Fruit fly (Drosophila melanogaster) whole organism, adult: ENCODE data around the gene Ance-2.

Source experiments
- CG11617 ChIP-seq: fragments of 200-800 bp; sonication (Bioruptor generic); optimal IDR thresholded peaks from 2 replicates; lab custom pipeline; 2017; ENCODE audit warnings: mild to moderate bottlenecking, missing biosample characterization, missing genetic modification reagents, missing genetic modification characterization
- CG12768 ChIP-seq: fragments of 200-800 bp; sonication (Bioruptor generic); optimal IDR thresholded peaks from 2 replicates; lab custom pipeline; 2017; ENCODE audit warnings: missing biosample characterization, missing genetic modification characterization, mild to moderate bottlenecking, moderate library complexity, missing genetic modification reagents
- CG14711 ChIP-seq: fragments of 200-800 bp; sonication (Bioruptor generic); optimal IDR thresholded peaks from 2 replicates; lab custom pipeline; 2018; ENCODE audit warnings: missing biosample characterization, mild to moderate bottlenecking, missing genetic modification characterization, moderate library complexity
- CG1620 ChIP-seq: fragments of 200-800 bp; sonication (Bioruptor generic); optimal IDR thresholded peaks from 2 replicates; lab custom pipeline; 2016; ENCODE audit warnings: missing biosample characterization, missing genetic modification characterization
- CG33017 ChIP-seq: fragments of 200-800 bp; sonication (Bioruptor generic); optimal IDR thresholded peaks from 2 replicates; lab custom pipeline; 2018; ENCODE audit warnings: missing biosample characterization, mild to moderate bottlenecking, missing genetic modification characterization, moderate library complexity
- CG5204 ChIP-seq: fragments of 200-800 bp; sonication (Bioruptor generic); optimal IDR thresholded peaks from 2 replicates; lab custom pipeline; 2016; ENCODE audit warnings: missing biosample characterization, missing genetic modification characterization
- CG7045 ChIP-seq: fragments of 200-800 bp; sonication (Bioruptor generic); optimal IDR thresholded peaks from 2 replicates; lab custom pipeline; 2017; ENCODE audit warnings: missing biosample characterization, mild to moderate bottlenecking, missing genetic modification characterization
- CG7101 ChIP-seq: fragments of 200-800 bp; sonication (Bioruptor generic); optimal IDR thresholded peaks from 2 replicates; lab custom pipeline; 2018; ENCODE audit warnings: missing biosample characterization, mild to moderate bottlenecking, missing genetic modification characterization, moderate library complexity
- Clk ChIP-seq: fragments of 200-800 bp; sonication (Bioruptor generic); optimal IDR thresholded peaks from 2 replicates; lab custom pipeline; 2017; ENCODE audit warnings: missing biosample characterization, missing genetic modification characterization
- Crg-1 ChIP-seq: fragments of 200-800 bp; sonication (Bioruptor generic); optimal IDR thresholded peaks from 2 replicates; lab custom pipeline; 2016; ENCODE audit warnings: missing biosample characterization, missing genetic modification characterization
- Hr96 ChIP-seq: fragments of 200-800 bp; sonication (Bioruptor generic); optimal IDR thresholded peaks from 2 replicates; lab custom pipeline; 2016; ENCODE audit warnings: missing biosample characterization, missing genetic modification characterization
- Mnt ChIP-seq: fragments of 200-800 bp; sonication (Bioruptor generic); optimal IDR thresholded peaks from 2 replicates; lab custom pipeline; 2016; ENCODE audit warnings: missing biosample characterization, mild to moderate bottlenecking, missing genetic modification characterization
- bab1 ChIP-seq: fragments of 200-800 bp; sonication (Bioruptor generic); optimal IDR thresholded peaks from 3 replicates; lab custom pipeline; 2019; ENCODE audit warnings: missing biosample characterization, mild to moderate bottlenecking, missing genetic modification characterization, moderate library complexity
- cic ChIP-seq: fragments of 200-800 bp; sonication (Bioruptor generic); optimal IDR thresholded peaks from 2 replicates; lab custom pipeline; 2017; ENCODE audit warnings: missing biosample characterization, mild to moderate bottlenecking, missing genetic modification characterization, moderate library complexity
- cnc ChIP-seq, 2 experiments: fragments of >200 bp; optimal IDR thresholded peaks; 2 replicates each; lab custom pipeline; 2017
- kay ChIP-seq: fragments of 200-800 bp; sonication (Bioruptor generic); peaks from one replicate; lab custom pipeline; 2016; ENCODE audit warnings: missing biosample characterization, missing genetic modification characterization, borderline replicate concordance
- ovo ChIP-seq: fragments of 200-800 bp; sonication (Bioruptor generic); optimal IDR thresholded peaks from 2 replicates; lab custom pipeline; 2016; ENCODE audit warnings: missing biosample characterization, missing genetic modification characterization
- pad ChIP-seq: fragments of 200-800 bp; sonication (Bioruptor generic); optimal IDR thresholded peaks from 3 replicates; lab custom pipeline; 2017; ENCODE audit warnings: missing biosample characterization, missing genetic modification characterization, mild to moderate bottlenecking, moderate library complexity, missing genetic modification reagents
- tj ChIP-seq: fragments of 200-800 bp; sonication (Bioruptor generic); optimal IDR thresholded peaks from 3 replicates; lab custom pipeline; 2017; ENCODE audit warnings: missing biosample characterization, mild to moderate bottlenecking, missing genetic modification characterization, moderate library complexity
- toe ChIP-seq: fragments of 200-800 bp; sonication (Bioruptor generic); optimal IDR thresholded peaks from 2 replicates; lab custom pipeline; 2016; ENCODE audit warnings: missing biosample characterization, missing genetic modification characterization

Gene Ance-2

DNA sequence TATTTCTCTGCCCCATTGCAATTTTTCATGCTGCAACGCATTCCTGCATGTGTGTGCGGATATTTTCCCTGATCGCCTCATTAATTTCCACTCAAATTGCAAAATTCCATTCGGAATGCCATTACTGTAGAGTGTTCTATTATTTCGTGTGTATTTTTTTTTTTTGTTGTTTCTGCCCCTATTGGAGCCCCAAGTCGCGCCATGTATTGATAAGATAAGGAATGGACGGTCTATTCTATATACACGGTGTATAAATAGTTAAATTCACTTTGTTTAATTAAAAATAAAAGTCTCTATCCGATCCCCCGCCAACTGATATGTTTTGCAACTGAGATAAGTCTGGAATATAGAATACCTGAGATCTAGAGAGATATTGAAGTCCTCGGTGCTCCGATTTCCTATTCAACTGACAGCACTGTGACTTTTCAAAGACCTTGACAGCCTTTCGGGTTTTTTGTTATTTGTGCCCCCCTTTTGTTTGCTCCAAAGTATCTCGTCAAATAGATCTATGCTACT lies 27.7 kb upstream of the Ance-2 start:
- TF ChIP-seq CG11617 (GFP tag; lab: Kevin White, UChicago): no peak
- TF ChIP-seq CG12768 (GFP tag; lab: Kevin White, UChicago): no peak
- peak; percentile 30 for TF ChIP-seq cic (GFP tag; lab: Kevin White, UChicago)

DNA sequence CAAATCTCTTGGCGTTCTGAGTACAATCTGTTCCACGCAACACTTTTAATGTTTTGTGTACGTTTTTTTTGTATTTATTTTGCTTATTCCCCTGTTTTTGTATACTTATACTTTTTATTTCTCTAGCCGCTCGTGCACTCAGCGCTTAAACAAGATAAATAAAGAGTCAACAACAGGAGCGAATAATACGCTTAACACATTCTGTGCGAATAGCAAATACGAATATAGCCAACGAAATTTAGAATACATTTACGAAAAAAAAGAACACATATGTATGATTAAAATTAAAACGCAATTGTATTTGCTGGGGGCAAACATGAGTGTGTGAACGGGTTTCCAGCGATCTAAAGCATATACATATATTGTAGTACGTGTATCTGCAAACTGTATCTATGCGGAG lies 27.2 kb upstream of the Ance-2 start:
- no peak for TF ChIP-seq Hr96
- TF ChIP-seq CG7045 (GFP tag; lab: Kevin White, UChicago): peak; percentile 30
- TF ChIP-seq cnc (optimal IDR thresholded peaks at IDR 0.05; lab: Kevin White, UChicago): no peak

DNA sequence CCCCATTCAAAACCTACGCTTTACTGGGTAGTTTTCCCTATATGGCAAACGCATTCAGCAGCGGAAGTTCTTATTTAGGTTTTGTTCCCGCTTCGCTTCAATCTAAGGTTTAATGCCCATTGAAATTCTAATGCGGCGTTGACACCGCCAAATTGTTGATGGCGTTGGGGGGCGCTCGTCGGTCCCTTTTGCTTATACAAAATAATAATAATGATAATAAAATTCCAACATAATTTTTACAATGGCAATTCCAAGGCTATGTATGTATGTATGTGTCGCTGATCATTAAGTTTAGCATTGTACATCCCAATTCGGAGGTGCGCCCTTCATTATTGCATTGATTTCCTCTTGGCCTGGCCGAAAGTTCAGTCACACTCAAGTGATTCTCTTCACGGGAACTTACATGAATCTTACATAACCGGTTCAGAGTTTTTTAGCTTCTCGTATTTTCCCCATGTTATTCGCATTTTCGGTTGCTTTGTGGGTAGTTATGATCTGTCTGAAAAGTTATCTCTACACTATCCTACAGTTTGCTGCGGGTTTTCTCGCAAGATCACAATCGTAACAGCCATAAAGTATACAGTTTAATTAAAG lies 25.0 kb upstream of the Ance-2 start:
- no peak for TF ChIP-seq CG7045 (GFP tag; lab: Kevin White, UChicago)
- TF ChIP-seq CG5204 (GFP tag; lab: Kevin White, UChicago): no peak
- TF ChIP-seq CG14711: no peak
- no peak for TF ChIP-seq cic (GFP tag; lab: Kevin White, UChicago)
- TF ChIP-seq CG7101: no peak
- TF ChIP-seq bab1: no peak
- TF ChIP-seq Crg-1 (GFP tag; lab: Kevin White, UChicago): no peak
- TF ChIP-seq Hr96: no peak
- TF ChIP-seq Mnt (GFP tag; lab: Kevin White, UChicago): no peak
- no peak for TF ChIP-seq ovo (GFP tag; lab: Kevin White, UChicago)
- no peak for TF ChIP-seq CG12768 (GFP tag; lab: Kevin White, UChicago)
- no peak for TF ChIP-seq CG1620 (GFP tag; lab: Kevin White, UChicago)
- TF ChIP-seq tj (GFP tag; lab: Kevin White, UChicago): no peak
- TF ChIP-seq kay (GFP tag; lab: Kevin White, UChicago): no peak
- no peak for TF ChIP-seq CG33017 (tag; lab: Kevin White, UChicago)
- TF ChIP-seq CG11617 (GFP tag; lab: Kevin White, UChicago): no peak
- no peak for TF ChIP-seq Clk (GFP tag; lab: Kevin White, UChicago)
- no peak for TF ChIP-seq toe

DNA sequence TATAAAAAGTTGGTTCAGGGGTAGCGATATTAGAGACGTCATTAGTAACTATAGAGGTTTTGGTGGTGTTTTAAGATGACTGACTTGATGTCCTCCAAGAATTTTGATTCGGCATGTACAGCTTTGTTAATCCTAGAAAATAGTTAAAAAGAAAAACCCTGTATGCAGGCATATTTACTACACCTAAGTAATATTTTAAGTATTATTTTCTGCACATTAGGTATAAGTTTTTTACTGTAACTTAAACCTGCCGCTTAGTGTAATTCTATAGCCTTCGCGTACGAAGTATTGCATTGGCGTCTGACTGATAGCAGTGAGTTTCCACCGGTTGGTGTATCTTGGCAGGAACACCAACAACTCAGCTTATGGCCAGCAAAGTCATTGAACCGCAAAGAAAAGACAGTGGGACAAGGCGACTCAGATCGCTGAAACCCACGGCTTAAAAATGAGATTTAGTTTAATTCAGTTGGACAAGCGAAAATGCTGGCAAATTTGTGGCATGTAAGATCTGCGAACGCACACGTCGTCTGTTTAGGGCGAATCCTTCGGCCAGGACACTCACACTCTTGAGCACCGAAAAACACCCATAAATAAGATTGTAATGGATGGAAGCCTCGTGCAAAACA lies 24.3 kb upstream of the Ance-2 start:
- no peak for TF ChIP-seq bab1
- TF ChIP-seq CG7101: no peak
- no peak for TF ChIP-seq cnc (optimal IDR thresholded peaks at IDR 0.05; lab: Kevin White, UChicago)
- TF ChIP-seq tj (GFP tag; lab: Kevin White, UChicago): peak; percentile 1
- no peak for TF ChIP-seq cic (GFP tag; lab: Kevin White, UChicago)

DNA sequence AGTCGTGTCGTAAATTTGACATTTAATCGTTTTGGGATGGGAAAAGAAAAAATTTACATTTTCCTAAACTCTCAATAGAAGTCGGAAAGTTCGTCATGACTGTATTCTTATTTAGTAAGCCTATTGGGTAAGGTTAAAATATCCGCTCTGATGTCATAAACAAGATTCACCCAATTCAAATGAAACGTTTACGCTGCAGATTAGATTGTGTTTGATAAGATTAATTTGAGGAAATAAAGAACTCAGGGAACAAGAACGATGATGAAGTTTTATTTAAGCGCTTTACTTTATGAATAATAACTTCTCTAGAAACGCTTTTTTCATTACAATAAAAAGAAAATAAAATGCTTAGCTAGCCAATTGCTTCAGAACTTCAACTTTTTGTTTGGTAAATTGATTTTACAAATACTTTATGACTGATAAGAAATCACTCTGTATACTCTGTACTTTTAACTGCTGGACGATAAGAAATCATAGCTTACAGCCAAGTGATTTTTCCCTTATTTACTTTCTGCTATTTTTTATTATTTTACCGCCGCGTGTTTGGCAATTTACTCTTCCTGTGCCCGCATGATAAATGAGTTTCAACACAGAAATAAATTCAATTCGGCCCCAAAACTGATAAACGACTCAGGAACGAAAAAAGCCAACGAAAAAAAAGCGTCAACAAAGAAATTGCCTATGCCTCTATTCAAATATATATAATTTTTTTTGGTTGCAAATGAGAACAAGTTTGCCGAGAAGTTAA lies 22.6 kb upstream of the Ance-2 start:
- peak; percentile 26 for TF ChIP-seq CG12768 (GFP tag; lab: Kevin White, UChicago)
- peak; percentile 8 for TF ChIP-seq CG7045 (GFP tag; lab: Kevin White, UChicago)
- peak; percentile 72 for TF ChIP-seq cic (GFP tag; lab: Kevin White, UChicago)
- no peak for TF ChIP-seq cnc (optimal IDR thresholded peaks at IDR 0.05; lab: Kevin White, UChicago)
- TF ChIP-seq kay (GFP tag; lab: Kevin White, UChicago): peak; percentile 87
- TF ChIP-seq Mnt (GFP tag; lab: Kevin White, UChicago): peak; percentile 2
- TF ChIP-seq pad: no peak

DNA sequence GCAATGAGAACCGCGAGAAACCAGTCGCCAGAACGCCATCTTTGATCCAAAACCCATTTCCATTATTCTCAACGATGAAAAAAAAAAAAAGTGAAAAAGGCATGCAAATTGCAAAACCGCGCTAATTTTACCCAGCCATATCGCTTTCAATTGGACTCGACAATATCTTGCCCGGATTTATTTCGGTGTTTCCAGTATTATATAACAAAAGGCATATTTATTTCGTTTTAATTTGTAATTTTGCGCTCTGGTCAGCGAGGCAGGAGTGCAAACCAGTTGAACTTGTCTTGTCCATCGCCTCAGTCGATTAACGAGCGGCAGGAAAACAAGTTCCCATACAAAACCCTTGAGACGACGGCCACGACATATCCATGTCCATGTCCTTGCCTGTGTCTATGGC lies 19.2 kb upstream of the Ance-2 start:
- TF ChIP-seq CG12768 (GFP tag; lab: Kevin White, UChicago): no peak
- TF ChIP-seq bab1: no peak
- TF ChIP-seq toe: no peak
- TF ChIP-seq CG33017 (tag; lab: Kevin White, UChicago): no peak
- TF ChIP-seq ovo (GFP tag; lab: Kevin White, UChicago): no peak
- no peak for TF ChIP-seq CG7045 (GFP tag; lab: Kevin White, UChicago)
- TF ChIP-seq kay (GFP tag; lab: Kevin White, UChicago): no peak
- TF ChIP-seq CG7101: no peak
- no peak for TF ChIP-seq cic (GFP tag; lab: Kevin White, UChicago)

DNA sequence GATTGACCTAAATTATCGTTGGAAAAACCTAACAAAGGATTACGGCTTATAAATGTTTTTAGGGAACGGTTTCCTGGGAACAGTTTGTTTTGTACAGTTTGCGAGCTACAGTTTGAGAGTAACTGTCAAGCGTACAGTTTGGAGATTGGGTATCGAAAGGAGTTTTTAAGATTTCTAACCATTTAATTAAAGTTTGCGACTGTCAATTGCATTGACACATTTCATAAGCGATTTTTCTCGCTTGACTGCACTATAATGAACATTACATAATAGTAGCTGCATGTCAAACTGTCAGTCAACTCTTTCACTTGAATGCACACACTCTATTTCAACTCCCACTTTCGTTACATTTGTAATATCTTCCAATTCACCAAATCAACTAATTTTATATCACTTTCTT lies 16.3 kb upstream of the Ance-2 start:
- TF ChIP-seq CG1620 (GFP tag; lab: Kevin White, UChicago): no peak
- no peak for TF ChIP-seq CG11617 (GFP tag; lab: Kevin White, UChicago)
- no peak for TF ChIP-seq Crg-1 (GFP tag; lab: Kevin White, UChicago)
- no peak for TF ChIP-seq tj (GFP tag; lab: Kevin White, UChicago)
- TF ChIP-seq Hr96: no peak
